Worm (Caenorhabditis elegans) whole organism, L4/young adult: ENCODE measurements around the gene F59A6.12.

ENCODE experiments used
- dao-5 ChIP-seq: sonication (generic microtip); optimal IDR thresholded peaks from 2 replicates; lab custom pipeline; 2016; ENCODE audit warnings: missing genotype, missing genetic modification characterization, moderate library complexity, missing compliant biosample characterization
- him-1 ChIP-seq: sonication (generic microtip); optimal IDR thresholded peaks from 2 replicates; lab custom pipeline; 2016; ENCODE audit warnings: missing genotype, missing genetic modification reagents, missing genetic modification characterization, missing compliant biosample characterization

ce11 chrII:5008033-5008432 lies 3.8 kb downstream of the F59A6.12 start, which contains the start of gene F59A6.3:
- TF ChIP-seq dao-5: no peak
- TF ChIP-seq him-1: no peak
